Fruit fly (Drosophila melanogaster): ENCODE measurements around the gene CG42233.

DNA sequence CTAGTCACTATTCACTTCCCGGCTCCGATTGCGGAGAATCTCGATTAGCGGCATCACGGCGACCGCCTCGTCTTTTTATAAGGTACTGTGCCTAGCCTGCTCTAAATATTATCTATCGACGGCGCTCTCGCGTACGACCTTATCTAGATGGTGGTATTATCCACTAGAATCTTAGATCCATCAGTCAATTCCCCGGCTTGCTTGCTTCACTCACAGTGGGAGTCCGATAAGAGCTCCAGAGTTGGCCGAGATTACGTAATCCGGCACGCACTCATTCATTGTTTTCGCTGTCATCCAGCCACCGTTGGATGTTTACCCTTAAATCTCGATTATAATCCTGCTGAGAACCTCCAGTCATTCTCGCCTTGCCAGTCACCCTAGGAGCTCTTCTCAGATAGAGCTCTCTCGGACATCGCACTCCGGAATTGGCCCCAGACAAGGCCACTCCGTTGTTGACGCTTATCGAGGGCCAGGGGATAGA is 43.5 kb downstream of the CG42233 start, which contains the start of gene Smvt:
- no peak for TF ChIP-seq h (optimal IDR thresholded peaks at IDR 0.05)
- no peak for TF ChIP-seq ttk (optimal IDR thresholded peaks at IDR 0.05)

Measured in Kc167 (cell line).